Worm (Caenorhabditis elegans) whole organism, L1 larva: ENCODE data around the gene pde-12.
"Not testable (repeated sequence)": the region's sequence is repeated elsewhere in the genome, so short reads cannot be mapped to it uniquely, and the experiment has no call there.

Source experiments
- C04F5.9 ChIP-seq: sonication (generic microtip); optimal IDR thresholded peaks from 2 replicates; lab custom pipeline; 2016; ENCODE audit warnings: missing genetic modification characterization, missing compliant biosample characterization
- F16B12.6 ChIP-seq: fragments of 150-350 bp; optimal IDR thresholded peaks from 2 replicates; lab custom pipeline; 2014; ENCODE audit warnings: missing biosample characterization, missing genetic modification characterization
- Y116A8C.19 ChIP-seq: sonication (generic microtip); optimal IDR thresholded peaks from 2 replicates; lab custom pipeline; 2016; ENCODE audit warnings: missing compliant biosample characterization, missing genetic modification characterization, borderline replicate concordance
- aha-1 ChIP-seq: fragments of 150-350 bp; optimal IDR thresholded peaks from 2 replicates; lab custom pipeline; 2014; ENCODE audit warnings: missing biosample characterization, missing genetic modification characterization
- blmp-1 ChIP-seq: fragments of 150-350 bp; optimal IDR thresholded peaks from 2 replicates; lab custom pipeline; 2014; ENCODE audit warnings: missing biosample characterization, missing genetic modification characterization
- ceh-8 ChIP-seq: fragments of 200-800 bp; sonication (Bioruptor generic); optimal IDR thresholded peaks from 2 replicates; lab custom pipeline; 2018; ENCODE audit warnings: mild to moderate bottlenecking, missing genetic modification characterization, moderate library complexity, missing compliant biosample characterization
- ceh-82 ChIP-seq, 3 experiments: fragments of 150-350 bp in 1 of 3; sonication (generic microtip) in 2 of 3; optimal IDR thresholded peaks; 2 replicates each; lab custom pipeline; 2014 to 2017; ENCODE audit warnings: missing biosample characterization in 3 of 3, missing genetic modification characterization in 3 of 3
- ceh-88 ChIP-seq: fragments of 200-800 bp; sonication (Bioruptor generic); IDR thresholded peaks from 2 replicates; pipeline ENCODE4 v1.3.6; 2022; ENCODE audit warnings: missing genetic modification characterization, missing compliant biosample characterization
- ces-1 ChIP-seq: fragments of 150-350 bp; optimal IDR thresholded peaks from 2 replicates; lab custom pipeline; 2014; ENCODE audit warnings: missing biosample characterization, missing genetic modification reagents, missing genetic modification characterization
- dsc-1 ChIP-seq: sonication (generic microtip); optimal IDR thresholded peaks from 2 replicates; lab custom pipeline; 2016; ENCODE audit warnings: mild to moderate bottlenecking, missing genetic modification characterization, missing compliant biosample characterization
- egl-27 ChIP-seq, 2 experiments: fragments of 150-350 bp in 1 of 2; sonication (generic microtip); optimal IDR thresholded peaks; 3 replicates each; lab custom pipeline; 2017 to 2018; ENCODE audit warnings: missing biosample characterization in 2 of 2, missing genetic modification characterization in 2 of 2, missing genetic modification reagents in 2 of 2
- ets-5 ChIP-seq: fragments of 200-800 bp; sonication (Bioruptor generic); IDR thresholded peaks from 2 replicates; pipeline ENCODE4 v1.3.6; 2022; ENCODE audit warnings: missing genetic modification characterization, missing compliant biosample characterization
- fkh-8 ChIP-seq: sonication (generic microtip); optimal IDR thresholded peaks from 2 replicates; lab custom pipeline; 2016; ENCODE audit warnings: mild to moderate bottlenecking, missing genetic modification characterization, missing compliant biosample characterization
- grh-1 ChIP-seq: fragments of 200-800 bp; sonication (Bioruptor generic); IDR thresholded peaks from 2 replicates; pipeline ENCODE4 v1.3.6; 2022; ENCODE audit warnings: missing genetic modification reagents, missing genetic modification characterization, missing compliant biosample characterization
- hlh-17 ChIP-seq: fragments of 200-800 bp; sonication (Bioruptor generic); optimal IDR thresholded peaks from 2 replicates; lab custom pipeline; 2018; ENCODE audit warnings: missing genetic modification characterization, mild to moderate bottlenecking, missing compliant biosample characterization, moderate library complexity, borderline replicate concordance
- hlh-4 ChIP-seq: sonication (generic microtip); optimal IDR thresholded peaks from 2 replicates; lab custom pipeline; 2016; ENCODE audit warnings: mild to moderate bottlenecking, missing genetic modification characterization, missing compliant biosample characterization
- hpl-2 ChIP-seq: fragments of 150-350 bp; optimal IDR thresholded peaks from 2 replicates; lab custom pipeline; 2014; ENCODE audit warnings: missing biosample characterization, missing genetic modification reagents, missing genetic modification characterization
- lin-14 ChIP-seq: fragments of 200-800 bp; sonication (Bioruptor generic); optimal IDR thresholded peaks from 2 replicates; lab custom pipeline; 2018; ENCODE audit warnings: mild to moderate bottlenecking, missing genetic modification characterization, moderate library complexity, missing compliant biosample characterization
- lin-15B ChIP-seq: fragments of 150-350 bp; sonication (generic microtip); optimal IDR thresholded peaks from 3 replicates; lab custom pipeline; 2014; ENCODE audit warnings: missing biosample characterization, missing genetic modification characterization
- lin-39 ChIP-seq: fragments of 150-350 bp; optimal IDR thresholded peaks from 2 replicates; lab custom pipeline; 2014; ENCODE audit warnings: missing biosample characterization, missing genetic modification reagents, missing genetic modification characterization
- lsy-2 ChIP-seq, 2 experiments: fragments of 150-350 bp; optimal IDR thresholded peaks; 2 replicates each; lab custom pipeline; 2014; ENCODE audit warnings: missing biosample characterization in 2 of 2, missing genetic modification characterization in 2 of 2
- mab-9 ChIP-seq: fragments of 200-800 bp; sonication (Bioruptor generic); IDR thresholded peaks from 2 replicates; pipeline ENCODE4 v1.3.6; 2022; ENCODE audit warnings: missing genetic modification reagents, missing genetic modification characterization, missing compliant biosample characterization
- nhr-11 ChIP-seq: fragments of 150-350 bp; optimal IDR thresholded peaks from 2 replicates; lab custom pipeline; 2014; ENCODE audit warnings: missing biosample characterization, missing genetic modification characterization
- nhr-12 ChIP-seq: sonication (generic microtip); optimal IDR thresholded peaks from 2 replicates; lab custom pipeline; 2017; ENCODE audit warnings: missing biosample characterization, missing genetic modification characterization
- nhr-19 ChIP-seq: fragments of 200-800 bp; sonication (Bioruptor generic); conservative IDR thresholded peaks from 2 replicates; pipeline ENCODE4 v1.3.6; 2022; ENCODE audit warnings: missing genetic modification characterization, missing compliant biosample characterization
- nhr-28 ChIP-seq: fragments of 150-350 bp; optimal IDR thresholded peaks from 2 replicates; lab custom pipeline; 2014; ENCODE audit warnings: missing biosample characterization, missing genetic modification characterization
- nhr-71 ChIP-seq: sonication (generic microtip); optimal IDR thresholded peaks from 2 replicates; lab custom pipeline; 2016; ENCODE audit warnings: mild to moderate bottlenecking, missing genetic modification characterization, moderate library complexity, missing compliant biosample characterization
- nhr-76 ChIP-seq: sonication (generic microtip); optimal IDR thresholded peaks from 2 replicates; lab custom pipeline; 2017; ENCODE audit warnings: missing biosample characterization, missing genetic modification characterization
- nhr-77 ChIP-seq: fragments of 150-350 bp; optimal IDR thresholded peaks from 2 replicates; lab custom pipeline; 2014; ENCODE audit warnings: missing biosample characterization, missing genetic modification characterization
- nhr-84 ChIP-seq: sonication (generic microtip); optimal IDR thresholded peaks from 2 replicates; lab custom pipeline; 2017; ENCODE audit warnings: missing biosample characterization, missing genetic modification characterization
- nhr-85 ChIP-seq: sonication (generic microtip); peaks from one replicate; lab custom pipeline; 2016; ENCODE audit warnings: missing genetic modification characterization, inconsistent platforms, missing compliant biosample characterization
- nhr-90 ChIP-seq: sonication (generic microtip); optimal IDR thresholded peaks from 2 replicates; lab custom pipeline; 2016; ENCODE audit warnings: mild to moderate bottlenecking, missing genetic modification characterization, missing compliant biosample characterization; ENCODE audit not compliant: poor library complexity
- pag-3 ChIP-seq: sonication (generic microtip); optimal IDR thresholded peaks from 2 replicates; lab custom pipeline; 2017; ENCODE audit warnings: missing genetic modification characterization, mild to moderate bottlenecking, missing compliant biosample characterization, antibody characterized with exemption, borderline replicate concordance; ENCODE audit not compliant: insufficient read depth
- pqm-1 ChIP-seq: sonication (generic microtip); optimal IDR thresholded peaks from 3 replicates; lab custom pipeline; 2017; ENCODE audit warnings: missing biosample characterization, missing genetic modification characterization
- rnt-1 ChIP-seq: sonication (generic microtip); optimal IDR thresholded peaks from 2 replicates; lab custom pipeline; 2016; ENCODE audit warnings: mild to moderate bottlenecking, missing genetic modification characterization, moderate library complexity, missing compliant biosample characterization
- sox-4 ChIP-seq: sonication (generic microtip); optimal IDR thresholded peaks from 2 replicates; lab custom pipeline; 2016; ENCODE audit warnings: missing genetic modification characterization, missing compliant biosample characterization
- tbx-2 ChIP-seq: sonication (generic microtip); optimal IDR thresholded peaks from 2 replicates; lab custom pipeline; 2016; ENCODE audit warnings: missing genetic modification characterization, missing compliant biosample characterization
- tlp-1 ChIP-seq: fragments of 150-350 bp; optimal IDR thresholded peaks from 2 replicates; lab custom pipeline; 2014; ENCODE audit warnings: missing biosample characterization, missing genetic modification characterization
- unc-130 ChIP-seq: fragments of 150-350 bp; optimal IDR thresholded peaks from 2 replicates; lab custom pipeline; 2017; ENCODE audit warnings: missing biosample characterization, missing genetic modification characterization, inconsistent platforms
- xbp-1 ChIP-seq: sonication (generic microtip); optimal IDR thresholded peaks from 2 replicates; lab custom pipeline; 2016; ENCODE audit warnings: missing genetic modification characterization, missing compliant biosample characterization
- zip-4 ChIP-seq: fragments of 200-800 bp; sonication (Bioruptor generic); optimal IDR thresholded peaks from 2 replicates; lab custom pipeline; 2018; ENCODE audit warnings: mild to moderate bottlenecking, missing genetic modification characterization, moderate library complexity, missing compliant biosample characterization

The pde-12 gene

DNA sequence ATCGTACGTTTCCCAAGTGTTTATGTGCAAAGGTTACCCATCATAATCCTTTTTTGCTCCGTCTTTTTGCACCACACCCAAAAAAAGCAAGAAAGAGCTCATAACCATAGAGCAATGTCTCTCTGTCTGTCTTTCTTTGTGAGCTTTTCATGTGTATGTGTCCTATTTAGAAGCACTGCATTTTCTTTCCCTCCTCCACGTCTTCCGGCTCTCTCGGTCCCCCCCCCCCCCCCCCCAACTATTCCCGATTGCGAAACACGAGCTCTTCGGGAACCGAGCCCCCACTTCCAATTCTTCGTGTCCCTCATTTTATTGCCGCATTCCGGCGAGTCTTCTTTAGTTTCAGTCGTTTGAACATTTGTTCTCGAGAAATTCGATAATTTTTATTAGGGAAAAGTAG lies 38.0 kb downstream of the pde-12 start:
- TF ChIP-seq ceh-82 (tag; optimal IDR thresholded peaks at IDR 0.05; lab: Kevin White, UChicago) (peak in 1 of 3 experiments; percentile 16), grh-1 (GFP tag; lab: Robert Waterston, UW) (0 out of 2 replicates have a peak, but pooled peaks have one; percentile 5), nhr-12 (no peak), ces-1 (GFP tag; lab: Kevin White, UChicago) (no peak), lin-39 (tag; lab: Kevin White, UChicago) (no peak), egl-27 (tag; optimal IDR thresholded peaks at IDR 0.05; lab: Kevin White, UChicago) (no peak), hlh-17 (no peak), lin-14 (GFP tag; lab: Kevin White, UChicago) (peak; percentile 65), nhr-90 (no peak), fkh-8 (tag; lab: Kevin White, UChicago) (peak; percentile 48), aha-1 (tag; lab: Kevin White, UChicago) (no peak), zip-4 (GFP tag; lab: Kevin White, UChicago) (peak; percentile 26)

DNA sequence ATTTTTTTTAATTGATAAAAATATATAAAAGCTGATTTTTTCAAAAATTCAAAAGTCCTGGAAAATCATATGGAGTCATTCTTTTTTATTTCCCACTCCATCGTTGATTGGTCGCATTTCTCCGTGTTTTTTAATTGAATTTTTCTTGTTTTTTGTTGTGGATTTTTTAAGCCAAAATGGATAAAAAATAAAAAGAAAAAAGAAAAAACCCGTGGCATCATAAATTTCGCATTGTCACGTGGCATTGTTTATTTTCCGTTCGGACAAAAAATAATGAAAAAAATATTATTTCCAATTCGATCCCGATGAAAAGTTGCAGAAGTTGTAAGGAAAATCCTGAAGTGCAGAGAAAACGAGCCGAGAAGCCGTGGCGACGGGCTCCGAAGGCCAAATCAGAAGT lies 39.2 kb downstream of the pde-12 start, which contains the start of gene klp-7:
TSS of gene klp-7 (plus strand) at position 301 of the 400 bp plus-strand sequence.
- TF ChIP-seq ceh-8; nhr-84 (tag; lab: Kevin White, UChicago); zip-4 (GFP tag; lab: Kevin White, UChicago): not testable (repeated sequence)

DNA sequence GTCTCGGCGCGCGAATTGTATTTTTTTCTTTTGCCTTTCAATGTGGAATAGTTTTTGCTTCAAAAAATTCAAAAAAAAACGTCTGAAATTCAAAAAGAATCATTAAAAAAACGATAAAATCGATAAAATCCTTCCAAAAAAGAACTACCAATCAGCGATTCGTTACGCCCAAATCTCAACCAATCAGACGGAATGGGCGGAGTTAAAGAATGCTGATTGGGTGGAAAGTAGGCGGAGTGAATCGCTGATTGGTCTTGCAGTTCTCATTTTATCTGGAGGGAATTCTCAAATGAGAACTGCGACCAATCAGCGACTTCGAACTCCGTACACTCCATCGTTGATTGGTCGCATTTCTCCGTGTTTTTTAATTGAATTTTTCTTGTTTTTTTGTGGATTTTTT lies 39.6 kb downstream of the pde-12 start:
- TF ChIP-seq tbx-2, result no peak
- no peak for TF ChIP-seq nhr-90
- no peak for TF ChIP-seq nhr-77 (tag; lab: Kevin White, UChicago)
- TF ChIP-seq unc-130 (tag; lab: Kevin White, UChicago), result no peak
- no peak for TF ChIP-seq hlh-4
- TF ChIP-seq mab-9 (GFP tag; lab: Robert Waterston, UW), result no peak
- TF ChIP-seq zip-4 (GFP tag; lab: Kevin White, UChicago), result no peak
- TF ChIP-seq hpl-2 (GFP tag; lab: Kevin White, UChicago), result no peak
- TF ChIP-seq lin-15B (tag; lab: Kevin White, UChicago), result no peak
- no peak for TF ChIP-seq fkh-8 (tag; lab: Kevin White, UChicago)
- TF ChIP-seq blmp-1, result no peak
- no peak for TF ChIP-seq dsc-1
- no peak for TF ChIP-seq egl-27 (tag; optimal IDR thresholded peaks at IDR 0.05; lab: Kevin White, UChicago)
- TF ChIP-seq ceh-82 (tag; optimal IDR thresholded peaks at IDR 0.05; lab: Kevin White, UChicago), result no peak
- no peak for TF ChIP-seq tlp-1
- TF ChIP-seq nhr-11 (tag; lab: Kevin White, UChicago), result no peak
- no peak for TF ChIP-seq nhr-76 (tag; lab: Kevin White, UChicago)
- no peak for TF ChIP-seq ets-5
- TF ChIP-seq pqm-1 (tag; lab: Kevin White, UChicago), result no peak
- TF ChIP-seq, all 84 proteins: peak for 0

DNA sequence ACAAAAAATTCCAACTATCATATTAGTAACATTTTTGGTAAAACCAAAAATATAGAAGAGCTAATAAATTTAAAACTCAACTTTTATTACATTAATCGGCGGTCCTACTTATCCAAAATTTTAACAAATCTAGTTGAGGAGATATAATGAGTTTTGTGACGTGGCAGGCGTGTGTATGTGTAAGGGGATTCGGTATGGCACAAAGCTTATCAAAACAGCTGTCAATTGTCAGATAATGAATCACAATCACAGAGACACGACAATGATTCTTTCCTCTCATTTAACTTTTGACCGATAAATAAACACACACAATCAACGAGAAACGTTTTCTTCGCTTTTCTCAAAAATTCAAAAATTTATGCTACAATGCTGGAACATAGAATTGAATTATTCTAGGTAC lies 42.8 kb downstream of the pde-12 start, which contains the start of gene K11D9.3:
TSS of gene K11D9.3 (minus strand) at position 181 of the 400 bp plus-strand sequence.
- TF ChIP-seq rnt-1, result peak; percentile 39
- peak; percentile 37 for TF ChIP-seq nhr-71 (tag; lab: Kevin White, UChicago)
- no peak for TF ChIP-seq nhr-84 (tag; lab: Kevin White, UChicago)
- TF ChIP-seq pag-3, result peak; percentile 59
- peak in 1 of 2 experiments; percentile 10 for TF ChIP-seq lsy-2 (tag; optimal IDR thresholded peaks at IDR 0.05; lab: Kevin White, UChicago)

DNA sequence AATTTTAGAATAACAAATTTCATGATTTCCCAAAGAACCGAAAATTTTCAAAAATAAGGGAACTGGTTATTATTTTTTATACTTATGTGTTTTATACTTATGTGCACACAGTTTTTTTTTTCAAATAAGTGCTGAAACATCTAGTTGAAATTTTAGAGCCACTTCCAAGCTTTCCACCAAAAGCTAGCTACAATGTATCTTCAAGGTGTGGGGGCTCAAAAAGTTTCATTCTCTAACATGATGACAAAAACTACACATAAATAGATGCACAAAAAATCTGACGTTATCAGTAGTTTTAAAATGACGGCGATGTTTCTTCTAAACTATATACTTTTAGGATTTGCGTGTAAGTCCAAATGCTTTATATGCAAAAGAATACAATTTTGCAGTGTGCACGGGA lies 50.8 kb downstream of the pde-12 start, which contains the start of gene clec-163:
TSS of gene clec-163 (plus strand) at position 301 of the 400 bp plus-strand sequence.
- TF ChIP-seq mab-9 (GFP tag; lab: Robert Waterston, UW) (no peak), Y116A8C.19 (tag; lab: Kevin White, UChicago) (no peak), zip-4 (GFP tag; lab: Kevin White, UChicago) (no peak), nhr-77 (tag; lab: Kevin White, UChicago) (no peak), nhr-28 (tag; lab: Kevin White, UChicago) (no peak), xbp-1 (tag; lab: Kevin White, UChicago) (no peak), ces-1 (GFP tag; lab: Kevin White, UChicago) (no peak), F16B12.6 (tag; lab: Kevin White, UChicago) (no peak), nhr-19 (GFP tag; lab: Robert Waterston, UW) (no peak), sox-4 (tag; lab: Kevin White, UChicago) (no peak), C04F5.9 (no peak), ceh-88 (GFP tag; lab: Robert Waterston, UW) (no peak), lin-39 (tag; lab: Kevin White, UChicago) (no peak), nhr-85 (tag; lab: Kevin White, UChicago) (no peak), nhr-71 (tag; lab: Kevin White, UChicago) (no peak)
- TF ChIP-seq, all 84 proteins: peak for 0
